Fruit fly (Drosophila melanogaster) whole organism, adult: Measurements from ENCODE around the gene CG15375.

Experiments used
- CG11617 ChIP-seq: fragments of 200-800 bp; sonication (Bioruptor generic); optimal IDR thresholded peaks from 2 replicates; lab custom pipeline; 2017; ENCODE audit warnings: mild to moderate bottlenecking, missing biosample characterization, missing genetic modification reagents, missing genetic modification characterization
- CG12768 ChIP-seq: fragments of 200-800 bp; sonication (Bioruptor generic); optimal IDR thresholded peaks from 2 replicates; lab custom pipeline; 2017; ENCODE audit warnings: missing biosample characterization, missing genetic modification characterization, mild to moderate bottlenecking, moderate library complexity, missing genetic modification reagents
- CG14711 ChIP-seq: fragments of 200-800 bp; sonication (Bioruptor generic); optimal IDR thresholded peaks from 2 replicates; lab custom pipeline; 2018; ENCODE audit warnings: missing biosample characterization, mild to moderate bottlenecking, missing genetic modification characterization, moderate library complexity
- CG1620 ChIP-seq: fragments of 200-800 bp; sonication (Bioruptor generic); optimal IDR thresholded peaks from 2 replicates; lab custom pipeline; 2016; ENCODE audit warnings: missing biosample characterization, missing genetic modification characterization
- CG33017 ChIP-seq: fragments of 200-800 bp; sonication (Bioruptor generic); optimal IDR thresholded peaks from 2 replicates; lab custom pipeline; 2018; ENCODE audit warnings: missing biosample characterization, mild to moderate bottlenecking, missing genetic modification characterization, moderate library complexity
- CG5204 ChIP-seq: fragments of 200-800 bp; sonication (Bioruptor generic); optimal IDR thresholded peaks from 2 replicates; lab custom pipeline; 2016; ENCODE audit warnings: missing biosample characterization, missing genetic modification characterization
- CG7045 ChIP-seq: fragments of 200-800 bp; sonication (Bioruptor generic); optimal IDR thresholded peaks from 2 replicates; lab custom pipeline; 2017; ENCODE audit warnings: missing biosample characterization, mild to moderate bottlenecking, missing genetic modification characterization
- CG7101 ChIP-seq: fragments of 200-800 bp; sonication (Bioruptor generic); optimal IDR thresholded peaks from 2 replicates; lab custom pipeline; 2018; ENCODE audit warnings: missing biosample characterization, mild to moderate bottlenecking, missing genetic modification characterization, moderate library complexity
- Clk ChIP-seq: fragments of 200-800 bp; sonication (Bioruptor generic); optimal IDR thresholded peaks from 2 replicates; lab custom pipeline; 2017; ENCODE audit warnings: missing biosample characterization, missing genetic modification characterization
- Crg-1 ChIP-seq: fragments of 200-800 bp; sonication (Bioruptor generic); optimal IDR thresholded peaks from 2 replicates; lab custom pipeline; 2016; ENCODE audit warnings: missing biosample characterization, missing genetic modification characterization
- Hr96 ChIP-seq: fragments of 200-800 bp; sonication (Bioruptor generic); optimal IDR thresholded peaks from 2 replicates; lab custom pipeline; 2016; ENCODE audit warnings: missing biosample characterization, missing genetic modification characterization
- Mnt ChIP-seq: fragments of 200-800 bp; sonication (Bioruptor generic); optimal IDR thresholded peaks from 2 replicates; lab custom pipeline; 2016; ENCODE audit warnings: missing biosample characterization, mild to moderate bottlenecking, missing genetic modification characterization
- bab1 ChIP-seq: fragments of 200-800 bp; sonication (Bioruptor generic); optimal IDR thresholded peaks from 3 replicates; lab custom pipeline; 2019; ENCODE audit warnings: missing biosample characterization, mild to moderate bottlenecking, missing genetic modification characterization, moderate library complexity
- cic ChIP-seq: fragments of 200-800 bp; sonication (Bioruptor generic); optimal IDR thresholded peaks from 2 replicates; lab custom pipeline; 2017; ENCODE audit warnings: missing biosample characterization, mild to moderate bottlenecking, missing genetic modification characterization, moderate library complexity
- cnc ChIP-seq, 2 experiments: fragments of >200 bp; optimal IDR thresholded peaks; 2 replicates each; lab custom pipeline; 2017
- kay ChIP-seq: fragments of 200-800 bp; sonication (Bioruptor generic); peaks from one replicate; lab custom pipeline; 2016; ENCODE audit warnings: missing biosample characterization, missing genetic modification characterization, borderline replicate concordance
- ovo ChIP-seq: fragments of 200-800 bp; sonication (Bioruptor generic); optimal IDR thresholded peaks from 2 replicates; lab custom pipeline; 2016; ENCODE audit warnings: missing biosample characterization, missing genetic modification characterization
- pad ChIP-seq: fragments of 200-800 bp; sonication (Bioruptor generic); optimal IDR thresholded peaks from 3 replicates; lab custom pipeline; 2017; ENCODE audit warnings: missing biosample characterization, missing genetic modification characterization, mild to moderate bottlenecking, moderate library complexity, missing genetic modification reagents
- tj ChIP-seq: fragments of 200-800 bp; sonication (Bioruptor generic); optimal IDR thresholded peaks from 3 replicates; lab custom pipeline; 2017; ENCODE audit warnings: missing biosample characterization, mild to moderate bottlenecking, missing genetic modification characterization, moderate library complexity
- toe ChIP-seq: fragments of 200-800 bp; sonication (Bioruptor generic); optimal IDR thresholded peaks from 2 replicates; lab custom pipeline; 2016; ENCODE audit warnings: missing biosample characterization, missing genetic modification characterization

The CG15375 gene

DNA sequence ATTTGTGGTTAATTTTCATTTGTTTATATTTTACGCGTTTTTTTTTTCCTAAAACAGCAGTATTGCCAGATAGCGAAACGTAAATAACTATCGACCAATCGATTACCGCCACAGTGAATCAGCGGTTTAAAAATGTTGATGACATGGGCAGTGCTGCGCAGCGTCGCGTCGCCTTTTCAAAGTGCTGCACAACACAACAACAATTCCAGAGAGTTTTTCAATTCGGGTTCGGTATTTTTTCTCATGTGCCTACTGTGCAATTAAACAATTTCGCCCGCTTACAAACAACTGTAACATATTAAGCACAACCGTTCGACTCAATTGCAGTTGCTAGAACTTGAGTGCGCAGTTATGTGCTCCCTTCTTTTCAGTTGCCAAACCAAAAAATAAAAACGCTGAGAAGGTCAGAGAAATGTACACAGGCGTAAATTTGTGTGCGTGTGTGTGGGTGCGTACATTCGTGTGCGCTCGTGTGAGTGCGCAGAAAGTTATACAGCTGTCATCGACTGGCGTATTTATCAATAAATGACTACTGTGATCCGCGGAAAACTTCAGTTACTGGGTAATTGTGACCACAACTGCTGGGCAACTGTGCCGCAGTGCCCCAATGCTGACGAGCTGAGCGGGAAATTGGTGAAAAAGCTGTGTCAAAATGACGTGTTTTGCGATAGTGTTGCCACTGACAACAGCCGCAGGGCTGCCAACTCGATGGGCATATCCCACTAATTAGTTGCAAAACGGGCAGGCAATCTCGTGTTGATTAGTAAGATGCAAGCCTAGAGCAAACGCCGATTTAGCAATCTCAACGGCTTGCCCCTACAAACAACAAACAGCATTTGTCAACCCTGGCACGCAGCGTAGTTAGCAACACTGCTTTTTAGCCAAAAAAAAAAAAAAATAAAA is 16.0 kb downstream of the CG15375 start, which contains the start of the genes tyf and Tip60:
tyf (plus strand) TSS at position 187 of the 903 bp plus-strand sequence.
Tip60 (minus strand) TSS at position 654 of the 903 bp plus-strand sequence.
- TF ChIP-seq pad (GFP tag; lab: Kevin White, UChicago), result peak; percentile 39
- TF ChIP-seq CG11617 (GFP tag; lab: Kevin White, UChicago), result peak; percentile 3
- no peak for TF ChIP-seq cic (GFP tag; lab: Kevin White, UChicago)
- peak; percentile 63 for TF ChIP-seq tj (GFP tag; lab: Kevin White, UChicago)
- no peak for TF ChIP-seq toe (GFP tag; lab: Kevin White, UChicago)
- no peak for TF ChIP-seq CG7045 (GFP tag; lab: Kevin White, UChicago)
- TF ChIP-seq Mnt (GFP tag; lab: Kevin White, UChicago), result peak; percentile 69
- TF ChIP-seq kay (GFP tag; lab: Kevin White, UChicago), result no peak
- TF ChIP-seq CG14711 (tag; lab: Kevin White, UChicago), result peak; percentile 74
- no peak for TF ChIP-seq Clk (GFP tag; lab: Kevin White, UChicago)
- no peak for TF ChIP-seq CG5204 (GFP tag; lab: Kevin White, UChicago)
- TF ChIP-seq CG33017 (tag; lab: Kevin White, UChicago), result no peak
- no peak for TF ChIP-seq ovo (GFP tag; lab: Kevin White, UChicago)
- TF ChIP-seq cnc (optimal IDR thresholded peaks at IDR 0.05; lab: Kevin White, UChicago), result peak; percentile 78 to 89
- peak; percentile 58 for TF ChIP-seq Crg-1 (GFP tag; lab: Kevin White, UChicago)
- TF ChIP-seq CG1620 (GFP tag; lab: Kevin White, UChicago), result peak; percentile 59
- TF ChIP-seq CG12768, result no peak
- TF ChIP-seq Hr96 (GFP tag; lab: Kevin White, UChicago), result no peak
- peak; percentile 61 for TF ChIP-seq bab1 (GFP tag; lab: Kevin White, UChicago)
- peak; percentile 38 for TF ChIP-seq CG7101 (tag; lab: Kevin White, UChicago)

- TF ChIP-seq Hr96 (GFP tag; lab: Kevin White, UChicago), result no peak
- peak; percentile 88 for TF ChIP-seq ovo (GFP tag; lab: Kevin White, UChicago)
- TF ChIP-seq CG7045 (GFP tag; lab: Kevin White, UChicago), result no peak
- TF ChIP-seq kay (GFP tag; lab: Kevin White, UChicago), result no peak
- no peak for TF ChIP-seq Clk (GFP tag; lab: Kevin White, UChicago)
- TF ChIP-seq CG14711 (tag; lab: Kevin White, UChicago), result no peak
- peak; percentile 87 for TF ChIP-seq pad (GFP tag; lab: Kevin White, UChicago)
- TF ChIP-seq CG7101 (tag; lab: Kevin White, UChicago), result no peak
- no peak for TF ChIP-seq toe (GFP tag; lab: Kevin White, UChicago)
- no peak for TF ChIP-seq CG12768
- no peak for TF ChIP-seq Mnt (GFP tag; lab: Kevin White, UChicago)
- no peak for TF ChIP-seq tj (GFP tag; lab: Kevin White, UChicago)
- TF ChIP-seq Crg-1 (GFP tag; lab: Kevin White, UChicago), result no peak
- TF ChIP-seq CG1620 (GFP tag; lab: Kevin White, UChicago), result no peak
- no peak for TF ChIP-seq CG33017 (tag; lab: Kevin White, UChicago)
- TF ChIP-seq cic (GFP tag; lab: Kevin White, UChicago), result no peak
Observed at dm6 chrX:4119582-4119981, 18.5 kb downstream of the CG15375 start.

- TF ChIP-seq ovo (GFP tag; lab: Kevin White, UChicago), result no peak
- TF ChIP-seq CG7045 (GFP tag; lab: Kevin White, UChicago), result no peak
- no peak for TF ChIP-seq Clk (GFP tag; lab: Kevin White, UChicago)
- TF ChIP-seq cic (GFP tag; lab: Kevin White, UChicago), result no peak
- TF ChIP-seq bab1 (GFP tag; lab: Kevin White, UChicago), result no peak
Observed at dm6 chrX:4131049-4131629, 30.0 kb downstream of the CG15375 start, which contains the start of gene GlcAT-I. Gene GlcAT-I (plus strand): TSS chrX:4131211.

dm6 chrX:4139043-4139442 is 37.9 kb downstream of the CG15375 start:
- TF ChIP-seq pad (GFP tag; lab: Kevin White, UChicago) (no peak), Crg-1 (GFP tag; lab: Kevin White, UChicago) (no peak), CG14711 (tag; lab: Kevin White, UChicago) (no peak), tj (GFP tag; lab: Kevin White, UChicago) (no peak), CG7045 (GFP tag; lab: Kevin White, UChicago) (no peak)

DNA sequence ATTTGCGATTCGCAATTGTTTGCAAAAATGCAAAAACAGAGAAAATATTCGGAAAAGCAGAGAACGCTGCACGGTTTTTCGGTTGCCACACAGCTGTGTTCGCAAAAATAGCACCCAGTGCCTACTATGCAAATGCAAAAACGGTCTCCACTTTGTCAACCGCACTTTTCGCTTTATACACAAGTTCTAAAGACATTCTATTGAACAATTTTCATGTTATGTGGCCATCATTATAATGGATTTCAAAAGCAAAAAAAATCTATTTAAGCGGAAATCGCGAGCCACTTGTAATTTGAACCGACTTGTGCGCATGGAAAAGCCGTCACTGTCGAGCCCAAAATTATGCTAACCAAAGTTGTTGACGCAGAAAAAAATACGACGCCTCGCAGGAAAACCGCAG is 49.9 kb downstream of the CG15375 start:
- TF ChIP-seq tj (GFP tag; lab: Kevin White, UChicago) (peak; percentile 25), Crg-1 (GFP tag; lab: Kevin White, UChicago) (no peak), CG12768 (no peak), bab1 (GFP tag; lab: Kevin White, UChicago) (peak; percentile 46), CG7101 (tag; lab: Kevin White, UChicago) (no peak)
